Worm (Caenorhabditis elegans) whole organism, early embryonic: ENCODE measurements around the gene ZC449.7.

Experiments used
- B0310.2 ChIP-seq: sonication (generic microtip); optimal IDR thresholded peaks from 2 replicates; lab custom pipeline; 2016; ENCODE audit warnings: mild to moderate bottlenecking, missing genetic modification characterization, missing compliant biosample characterization
- F13C5.2 ChIP-seq: sonication (generic microtip); optimal IDR thresholded peaks from 2 replicates; lab custom pipeline; 2017; ENCODE audit warnings: mild to moderate bottlenecking, missing genetic modification characterization, inconsistent platforms, missing compliant biosample characterization
- aly-1 ChIP-seq: sonication (generic microtip); optimal IDR thresholded peaks from 2 replicates; lab custom pipeline; 2016; ENCODE audit warnings: missing genetic modification characterization, missing compliant biosample characterization
- ama-1 ChIP-seq: fragments of 150-350 bp; optimal IDR thresholded peaks from 2 replicates; lab custom pipeline; 2014
- ceh-13 ChIP-seq: fragments of 200-800 bp; sonication (Bioruptor generic); optimal IDR thresholded peaks from 2 replicates; lab custom pipeline; 2018; ENCODE audit warnings: mild to moderate bottlenecking, missing genetic modification characterization, missing compliant biosample characterization
- ceh-36 ChIP-seq: sonication (generic microtip); optimal IDR thresholded peaks from 2 replicates; lab custom pipeline; 2016; ENCODE audit warnings: missing genetic modification characterization, inconsistent platforms, missing compliant biosample characterization
- ets-7 ChIP-seq: sonication (generic microtip); optimal IDR thresholded peaks from 2 replicates; lab custom pipeline; 2016; ENCODE audit warnings: missing genotype, missing genetic modification characterization, missing compliant biosample characterization
- flt-1 ChIP-seq: fragments of 200-800 bp; sonication (Bioruptor generic); IDR thresholded peaks from 2 replicates; pipeline ENCODE4 v1.3.6; 2022; ENCODE audit warnings: missing genetic modification characterization, missing compliant biosample characterization
- hmbx-1 ChIP-seq: sonication (generic microtip); optimal IDR thresholded peaks from 2 replicates; lab custom pipeline; 2016; ENCODE audit warnings: mild to moderate bottlenecking, missing genetic modification characterization, missing compliant biosample characterization
- hmg-4 ChIP-seq: fragments of 200-800 bp; sonication (Bioruptor generic); optimal IDR thresholded peaks from 2 replicates; lab custom pipeline; 2018; ENCODE audit warnings: mild to moderate bottlenecking, missing genetic modification characterization, missing compliant biosample characterization
- hnd-1 ChIP-seq: sonication (generic microtip); optimal IDR thresholded peaks from 2 replicates; lab custom pipeline; 2016; ENCODE audit warnings: missing genetic modification characterization, missing compliant biosample characterization
- pes-1 ChIP-seq: fragments of 200-800 bp; sonication (Bioruptor generic); IDR thresholded peaks from 2 replicates; pipeline ENCODE4 v1.3.6; 2022; ENCODE audit warnings: missing genetic modification reagents, missing genetic modification characterization, missing compliant biosample characterization
- scrt-1 ChIP-seq: fragments of 200-800 bp; sonication (Bioruptor generic); IDR thresholded peaks from 2 replicates; pipeline ENCODE4 v1.3.6; 2022; ENCODE audit warnings: missing genetic modification characterization, missing compliant biosample characterization
- sea-1 ChIP-seq: fragments of 200-800 bp; sonication (Bioruptor generic); conservative IDR thresholded peaks from 2 replicates; pipeline ENCODE4 v1.3.6; 2022; ENCODE audit warnings: missing genetic modification characterization, missing compliant biosample characterization
- tbx-11 ChIP-seq: fragments of 200-800 bp; sonication (Bioruptor generic); IDR thresholded peaks from 2 replicates; pipeline ENCODE4 v1.3.6; 2022; ENCODE audit warnings: missing genetic modification characterization, missing compliant biosample characterization
- tbx-37 ChIP-seq: fragments of 200-800 bp; sonication (Bioruptor generic); conservative IDR thresholded peaks from 2 replicates; pipeline ENCODE4 v1.3.6; 2022; ENCODE audit warnings: missing genetic modification reagents, missing genetic modification characterization, missing compliant biosample characterization
- tra-4 ChIP-seq: sonication (generic microtip); optimal IDR thresholded peaks from 2 replicates; lab custom pipeline; 2017; ENCODE audit warnings: missing genetic modification characterization, missing compliant biosample characterization

ZC449.7 gene

DNA sequence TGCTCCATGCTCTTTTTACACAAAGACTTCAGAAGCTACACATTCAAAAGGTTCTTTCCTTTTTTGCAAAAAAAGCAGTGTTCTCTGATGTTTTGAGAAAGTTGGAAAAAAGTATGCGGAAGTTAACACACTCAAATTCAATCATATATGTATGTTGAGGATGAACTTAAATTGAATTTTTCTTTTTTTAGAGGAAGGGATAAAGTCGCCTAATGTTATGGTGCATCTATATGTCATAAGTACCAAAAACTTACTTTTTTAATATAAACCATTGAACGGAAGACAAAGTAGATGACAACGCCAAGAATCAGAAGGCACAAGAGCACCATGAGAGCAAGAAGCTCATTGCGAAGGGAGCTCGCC, 14.7 kb downstream of the ZC449.7 start:
- TF ChIP-seq sea-1 (GFP tag; lab: Robert Waterston, UW), result no peak
- no peak for TF ChIP-seq aly-1
- no peak for TF ChIP-seq hmg-4 (GFP tag; lab: Kevin White, UChicago)
- TF ChIP-seq tbx-37, result no peak
- TF ChIP-seq ets-7, result no peak
- no peak for TF ChIP-seq F13C5.2 (tag; lab: Kevin White, UChicago)
- TF ChIP-seq hnd-1 (tag; lab: Kevin White, UChicago), result no peak
- TF ChIP-seq flt-1 (GFP tag; lab: Robert Waterston, UW), result no peak
- TF ChIP-seq ceh-13 (GFP tag; lab: Kevin White, UChicago), result no peak
- TF ChIP-seq pes-1 (GFP tag; lab: Robert Waterston, UW), result no peak
- TF ChIP-seq B0310.2 (tag; lab: Kevin White, UChicago), result no peak
- no peak for TF ChIP-seq tra-4
- no peak for TF ChIP-seq ceh-36 (tag; lab: Kevin White, UChicago)
- TF ChIP-seq hmbx-1 (tag; lab: Kevin White, UChicago), result no peak
- TF ChIP-seq ama-1 (lab: Kevin White, UChicago), result no peak

DNA sequence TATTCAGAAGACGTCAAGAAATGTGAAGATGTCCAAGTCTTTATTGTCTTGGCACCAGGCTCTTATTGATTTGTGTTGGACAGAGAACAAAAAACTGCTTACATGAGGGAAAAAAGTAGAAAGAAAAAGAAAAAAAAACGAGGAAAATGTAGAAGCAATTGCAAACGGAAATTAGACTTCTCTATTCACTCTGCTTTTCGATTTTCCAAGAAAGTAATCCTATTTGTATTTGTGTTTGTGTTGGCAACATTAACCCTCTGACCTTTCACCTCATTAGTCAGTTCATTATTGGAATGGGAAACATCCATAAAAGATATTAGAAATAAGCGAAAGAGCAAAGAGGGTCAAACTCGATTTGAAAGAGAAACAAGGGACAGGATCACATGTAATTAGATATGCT, 17.9 kb downstream of the ZC449.7 start:
- TF ChIP-seq ceh-13 (GFP tag; lab: Kevin White, UChicago) (no peak), ceh-36 (tag; lab: Kevin White, UChicago) (no peak), B0310.2 (tag; lab: Kevin White, UChicago) (no peak), tbx-11 (GFP tag; lab: Robert Waterston, UW) (no peak), hmg-4 (GFP tag; lab: Kevin White, UChicago) (no peak), sea-1 (GFP tag; lab: Robert Waterston, UW) (no peak), hnd-1 (tag; lab: Kevin White, UChicago) (no peak), pes-1 (GFP tag; lab: Robert Waterston, UW) (no peak), flt-1 (GFP tag; lab: Robert Waterston, UW) (no peak), ama-1 (lab: Kevin White, UChicago) (no peak), hmbx-1 (tag; lab: Kevin White, UChicago) (no peak), aly-1 (no peak), scrt-1 (no peak), tbx-37 (no peak), ets-7 (no peak), F13C5.2 (tag; lab: Kevin White, UChicago) (no peak), tra-4 (no peak)

DNA sequence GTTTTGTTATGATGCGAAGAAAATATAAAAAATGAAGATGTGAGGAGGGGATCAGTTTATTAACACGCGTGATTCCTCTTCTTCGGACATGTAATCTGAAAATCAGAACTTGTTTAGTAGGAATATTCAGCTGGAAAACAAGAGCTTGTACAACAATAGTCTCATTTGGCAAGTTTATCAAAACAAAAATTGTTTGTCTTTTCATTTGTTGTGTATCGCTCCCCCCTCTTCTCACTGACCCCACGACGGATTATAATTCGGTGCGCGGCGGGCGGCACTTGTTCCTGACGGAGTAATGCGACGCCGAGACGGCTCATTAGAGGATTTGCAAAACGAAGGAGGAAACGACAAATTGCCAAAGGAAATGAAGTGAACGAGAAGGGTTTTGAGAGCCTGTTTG, 20.0 kb downstream of the ZC449.7 start, which contains the start of gene ZC449.4:
TSS of gene ZC449.4 (minus strand) at position 101 of the 400 bp plus-strand sequence.
- TF ChIP-seq tbx-37 (no peak), ceh-36 (tag; lab: Kevin White, UChicago) (no peak), ama-1 (lab: Kevin White, UChicago) (no peak), aly-1 (no peak), scrt-1 (no peak)

DNA sequence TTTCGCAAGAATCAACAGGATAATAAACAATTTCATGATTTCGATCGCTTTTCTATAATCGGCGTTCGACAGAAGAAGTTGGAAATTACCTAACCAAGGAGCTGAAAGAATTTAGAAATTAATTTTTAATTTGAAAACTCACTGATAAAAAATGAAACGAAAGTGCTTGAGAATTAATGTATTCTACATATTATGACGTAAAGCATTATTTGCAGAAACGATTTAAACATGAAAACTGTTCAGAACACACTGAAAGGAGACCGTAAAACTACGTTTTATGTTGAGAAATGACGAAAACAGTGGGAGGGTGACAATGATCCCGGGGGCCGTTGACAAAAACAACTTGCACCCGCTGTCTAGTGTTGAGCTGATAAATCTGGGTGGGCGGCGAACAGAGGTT, 23.8 kb downstream of the ZC449.7 start, which contains the start of gene ZC449.5:
TSS of gene ZC449.5 (minus strand) at position 101 of the 400 bp plus-strand sequence.
- no peak for TF ChIP-seq tbx-37
- no peak for TF ChIP-seq F13C5.2 (tag; lab: Kevin White, UChicago)
- TF ChIP-seq ceh-36 (tag; lab: Kevin White, UChicago), result no peak
- no peak for TF ChIP-seq hmg-4 (GFP tag; lab: Kevin White, UChicago)
- no peak for TF ChIP-seq tbx-11 (GFP tag; lab: Robert Waterston, UW)
- TF ChIP-seq B0310.2 (tag; lab: Kevin White, UChicago), result no peak

DNA sequence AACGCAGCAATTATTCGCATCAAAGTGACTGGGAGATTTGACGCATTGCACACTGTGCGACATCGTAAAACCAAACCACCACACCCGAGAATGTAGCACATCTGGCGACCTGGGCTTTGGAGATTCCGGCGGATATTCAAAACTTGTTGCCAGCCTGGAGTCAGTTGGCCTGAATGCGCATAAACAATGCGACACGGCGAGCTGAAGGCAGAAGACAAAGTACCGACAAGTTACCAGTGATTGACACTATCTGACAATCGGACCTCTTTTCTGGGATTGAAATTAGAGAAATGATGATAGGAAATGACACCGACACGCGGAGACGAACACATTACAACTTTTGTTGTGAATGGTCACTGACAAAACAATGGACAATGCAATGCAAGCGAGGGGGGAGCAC, 24.9 kb downstream of the ZC449.7 start:
- TF ChIP-seq tra-4 (no peak), tbx-11 (GFP tag; lab: Robert Waterston, UW) (no peak), hmbx-1 (tag; lab: Kevin White, UChicago) (no peak), ceh-13 (GFP tag; lab: Kevin White, UChicago) (no peak), ceh-36 (tag; lab: Kevin White, UChicago) (no peak), aly-1 (no peak), B0310.2 (tag; lab: Kevin White, UChicago) (no peak)

DNA sequence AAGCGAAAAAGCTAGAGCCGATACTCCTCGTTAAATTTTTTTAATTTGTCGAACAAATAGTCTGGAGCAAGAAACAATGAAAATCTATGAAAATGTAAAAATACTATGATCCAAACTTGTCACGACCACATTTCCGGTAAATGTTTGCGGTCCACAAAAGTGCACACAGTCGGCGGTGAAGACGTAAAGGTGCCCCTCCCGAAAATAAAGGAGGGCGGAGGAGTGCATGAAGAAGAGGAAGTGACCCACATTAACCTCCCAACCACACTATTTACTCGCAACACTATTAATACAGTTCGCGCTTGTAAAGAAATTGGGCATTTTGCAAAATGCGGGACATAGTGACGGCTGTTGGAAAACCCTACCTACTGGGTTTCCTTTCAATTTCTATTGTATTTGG, 26.2 kb downstream of the ZC449.7 start:
- TF ChIP-seq tra-4 (no peak), hnd-1 (tag; lab: Kevin White, UChicago) (no peak), ceh-13 (GFP tag; lab: Kevin White, UChicago) (no peak), ets-7 (no peak), ama-1 (lab: Kevin White, UChicago) (no peak), pes-1 (GFP tag; lab: Robert Waterston, UW) (no peak), hmg-4 (GFP tag; lab: Kevin White, UChicago) (no peak), tbx-11 (GFP tag; lab: Robert Waterston, UW) (no peak), scrt-1 (no peak), tbx-37 (no peak), B0310.2 (tag; lab: Kevin White, UChicago) (no peak), sea-1 (GFP tag; lab: Robert Waterston, UW) (no peak), aly-1 (no peak), flt-1 (GFP tag; lab: Robert Waterston, UW) (no peak), ceh-36 (tag; lab: Kevin White, UChicago) (no peak), hmbx-1 (tag; lab: Kevin White, UChicago) (no peak)

DNA sequence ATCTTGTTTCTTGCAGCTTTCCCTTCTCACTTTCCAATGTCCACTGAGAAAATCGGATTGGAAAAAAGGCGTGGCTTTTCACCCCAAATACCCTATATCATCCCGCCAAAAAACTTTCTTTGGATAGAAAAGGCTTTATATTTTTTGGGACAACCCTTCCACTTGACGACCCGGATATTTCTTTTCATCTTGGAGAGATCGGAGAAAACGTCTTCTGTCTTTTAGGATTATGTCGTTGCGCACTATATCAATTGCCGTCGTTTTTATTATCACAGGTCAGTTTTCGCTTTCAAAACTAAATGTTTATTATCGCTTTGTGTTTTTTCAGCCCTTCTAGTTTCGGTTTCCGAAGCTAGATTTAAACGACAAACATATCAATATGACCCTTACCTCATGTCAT, 30.0 kb downstream of the ZC449.7 start, which contains the start of gene Y64H9A.2:
TSS of gene Y64H9A.2 (plus strand) at position 90 of the 400 bp plus-strand sequence.
- no peak for TF ChIP-seq tbx-11 (GFP tag; lab: Robert Waterston, UW)

DNA sequence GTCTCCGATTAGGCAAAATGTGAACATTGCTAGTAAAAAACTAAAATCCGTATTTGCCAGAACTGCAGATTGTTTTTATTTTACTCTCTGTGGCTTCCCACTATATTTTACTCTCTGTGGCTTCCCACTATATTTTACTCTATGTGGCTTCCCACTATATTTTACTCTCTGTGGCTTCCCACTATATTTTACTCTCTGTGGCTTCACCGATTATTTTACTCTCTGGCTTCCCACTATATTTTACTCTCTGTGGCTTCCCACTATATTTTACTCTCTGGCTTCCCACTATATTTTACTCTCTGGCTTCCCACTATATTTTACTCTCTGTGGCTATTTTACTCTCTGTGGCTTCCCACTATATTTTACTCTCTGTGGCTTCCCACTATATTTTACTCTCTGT, 42.3 kb downstream of the ZC449.7 start:
- peak; percentile 61 for TF ChIP-seq F13C5.2 (tag; lab: Kevin White, UChicago)
- peak; percentile 89 for TF ChIP-seq hmbx-1 (tag; lab: Kevin White, UChicago)
- TF ChIP-seq ets-7, result peak; percentile 60
- TF ChIP-seq hnd-1 (tag; lab: Kevin White, UChicago), result peak; percentile 85
- peak; percentile 71 for TF ChIP-seq aly-1
